Fruit fly (Drosophila melanogaster): Measurements from ENCODE around the gene stai.

The stai gene

dm6 chr2L:6160100-6160499 lies 59.9 kb downstream of the stai start, which contains the start of gene CG13989:
TSS of gene CG13989 (plus strand) at chr2L:6160400.
- TF ChIP-seq CG10348 (GFP tag; IDR thresholded peaks at IDR 0.05) = no peak
- no peak for TF ChIP-seq CG4496 (GFP tag; IDR thresholded peaks at IDR 0.05)
- TF ChIP-seq Pif1B (GFP tag; optimal IDR thresholded peaks at IDR 0.05) = no peak
- no peak for TF ChIP-seq CG32121 (GFP tag; IDR thresholded peaks at IDR 0.05)
- TF ChIP-seq CG12605 (GFP tag; IDR thresholded peaks at IDR 0.05) = no peak
- TF ChIP-seq CG34367 (tag; optimal IDR thresholded peaks at IDR 0.05) = no peak
- no peak for TF ChIP-seq gl (tag; optimal IDR thresholded peaks at IDR 0.05)
- TF ChIP-seq Pif1A (GFP tag; optimal IDR thresholded peaks at IDR 0.05) = no peak
- TF ChIP-seq Snoo (tag; optimal IDR thresholded peaks at IDR 0.05) = no peak
- no peak for TF ChIP-seq CG17806 (tag; optimal IDR thresholded peaks at IDR 0.05)
- no peak for TF ChIP-seq CG13204 (GFP tag; optimal IDR thresholded peaks at IDR 0.05)
- no peak for TF ChIP-seq CG15710 (tag; optimal IDR thresholded peaks at IDR 0.05)
- TF ChIP-seq rn (GFP tag; IDR thresholded peaks at IDR 0.05) = no peak
- no peak for TF ChIP-seq D1 (tag; optimal IDR thresholded peaks at IDR 0.05)

DNA sequence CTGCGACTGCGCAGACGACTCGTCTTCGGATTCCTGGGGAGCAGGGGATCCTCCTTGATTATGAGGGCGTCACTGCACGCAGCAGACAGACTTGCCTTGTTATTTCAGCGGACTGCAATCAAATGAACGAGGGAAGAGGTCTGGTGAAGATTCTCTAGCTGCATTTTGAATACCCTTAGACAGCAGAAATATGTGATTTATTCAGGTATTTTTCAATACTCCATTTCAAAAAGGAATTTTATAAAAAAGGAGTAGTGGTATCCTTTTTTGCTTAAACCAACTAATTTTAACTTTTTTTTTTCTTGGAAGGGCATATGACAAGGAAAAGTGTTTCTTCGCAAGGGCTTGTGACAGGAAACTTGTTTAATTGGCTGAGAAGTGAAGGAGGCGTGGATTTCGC lies 65.5 kb downstream of the stai start:
- peak; percentile 74 for TF ChIP-seq CG9948 (tag; optimal IDR thresholded peaks at IDR 0.05)
- TF ChIP-seq CG4496 (GFP tag; IDR thresholded peaks at IDR 0.05) = no peak
- TF ChIP-seq CG8301 (tag; optimal IDR thresholded peaks at IDR 0.05) = peak; percentile 1
- no peak for TF ChIP-seq CG13204 (GFP tag; optimal IDR thresholded peaks at IDR 0.05)
- TF ChIP-seq Snoo (tag; optimal IDR thresholded peaks at IDR 0.05) = peak; percentile 48
- TF ChIP-seq Pif1A (GFP tag; optimal IDR thresholded peaks at IDR 0.05) = peak; percentile 44
- TF ChIP-seq CG32121 (GFP tag; IDR thresholded peaks at IDR 0.05) = no peak
- TF ChIP-seq CG34367 (tag; optimal IDR thresholded peaks at IDR 0.05) = peak; percentile 62
- peak; percentile 84 for TF ChIP-seq CG8159 (tag; optimal IDR thresholded peaks at IDR 0.05)
- peak; percentile 40 for TF ChIP-seq CG14655 (GFP tag; optimal IDR thresholded peaks at IDR 0.05)
- no peak for TF ChIP-seq D1 (tag; optimal IDR thresholded peaks at IDR 0.05)
- peak; percentile 78 for TF ChIP-seq CG15710 (tag; optimal IDR thresholded peaks at IDR 0.05)
- TF ChIP-seq CG17806 (tag; optimal IDR thresholded peaks at IDR 0.05) = peak; percentile 75
- no peak for TF ChIP-seq CG10348 (GFP tag; IDR thresholded peaks at IDR 0.05)
- TF ChIP-seq gl (tag; optimal IDR thresholded peaks at IDR 0.05) = peak; percentile 29
- TF ChIP-seq Pif1B (GFP tag; optimal IDR thresholded peaks at IDR 0.05) = peak; percentile 52
- peak; percentile 5 for TF ChIP-seq EcR (GFP tag; optimal IDR thresholded peaks at IDR 0.05)

DNA sequence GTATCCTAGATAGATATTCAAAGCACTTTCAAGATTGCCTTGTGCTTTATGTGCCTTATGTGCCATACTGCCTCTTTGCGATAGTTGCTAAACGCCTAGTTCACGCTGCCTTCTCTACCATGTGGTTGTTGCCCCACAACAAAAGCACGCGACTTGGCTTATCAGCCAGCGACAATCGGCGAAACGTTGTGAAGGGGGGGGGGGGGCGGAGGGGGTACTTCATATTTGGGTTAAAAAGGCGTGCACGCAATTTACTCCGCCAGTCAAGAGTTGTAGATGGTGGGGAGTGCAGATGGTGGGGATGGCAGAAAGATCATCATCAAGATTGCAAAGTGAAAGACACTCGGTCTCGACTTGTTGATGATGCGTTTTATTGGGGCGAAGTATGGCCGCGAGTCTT lies 68.9 kb downstream of the stai start:
- TF ChIP-seq CG13204 (GFP tag; optimal IDR thresholded peaks at IDR 0.05) (peak; percentile 8), CG10348 (GFP tag; IDR thresholded peaks at IDR 0.05) (no peak)

DNA sequence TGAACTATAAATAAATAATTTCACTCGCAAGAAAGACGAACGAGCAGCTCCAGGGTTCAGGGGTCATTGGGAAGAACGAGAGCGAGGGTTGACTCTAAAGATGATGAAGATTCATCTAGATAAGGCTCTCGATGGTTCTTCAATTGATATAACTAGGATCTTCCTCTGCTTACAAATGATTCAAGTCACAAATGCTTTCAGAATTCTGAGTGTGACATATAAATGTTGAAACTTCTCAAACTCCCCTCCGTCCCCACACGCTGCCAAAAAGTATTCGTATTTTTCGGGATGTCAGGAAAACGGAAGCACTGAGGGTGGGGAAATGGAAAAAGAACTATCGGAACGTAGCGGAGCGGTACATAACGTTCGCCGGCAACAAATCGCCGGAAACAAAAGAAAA lies 71.0 kb downstream of the stai start:
- TF ChIP-seq CG9948 (tag; optimal IDR thresholded peaks at IDR 0.05) = no peak
- no peak for TF ChIP-seq CG12605 (GFP tag; IDR thresholded peaks at IDR 0.05)

DNA sequence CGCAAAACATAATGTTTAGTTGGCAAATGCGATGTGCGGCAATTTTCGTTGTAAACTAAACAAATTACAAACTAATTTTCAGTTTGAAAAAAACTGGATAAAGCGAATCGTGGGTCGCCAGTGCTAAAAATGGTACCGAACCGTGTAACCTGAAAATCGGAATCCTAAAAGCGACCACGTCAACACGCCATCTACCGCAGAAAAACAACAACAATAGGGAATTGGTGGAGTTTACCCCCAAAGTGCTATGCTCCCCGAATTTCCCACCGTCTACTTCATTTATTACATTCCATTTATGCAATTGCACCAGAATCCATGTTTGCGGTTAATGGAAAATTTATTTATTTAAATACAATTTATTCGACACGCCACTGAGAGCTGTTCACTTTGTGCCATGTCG lies 72.8 kb downstream of the stai start:
- TF ChIP-seq CG4496 (GFP tag; IDR thresholded peaks at IDR 0.05) = no peak
- TF ChIP-seq CG34367 (tag; optimal IDR thresholded peaks at IDR 0.05) = no peak
- no peak for TF ChIP-seq Pif1A (GFP tag; optimal IDR thresholded peaks at IDR 0.05)
- no peak for TF ChIP-seq Snoo (tag; optimal IDR thresholded peaks at IDR 0.05)
- no peak for TF ChIP-seq EcR (GFP tag; optimal IDR thresholded peaks at IDR 0.05)
- TF ChIP-seq CG10348 (GFP tag; IDR thresholded peaks at IDR 0.05) = no peak
